Worm (Caenorhabditis elegans): ENCODE measurements around the gene K08E4.7.

K08E4.7 gene

DNA sequence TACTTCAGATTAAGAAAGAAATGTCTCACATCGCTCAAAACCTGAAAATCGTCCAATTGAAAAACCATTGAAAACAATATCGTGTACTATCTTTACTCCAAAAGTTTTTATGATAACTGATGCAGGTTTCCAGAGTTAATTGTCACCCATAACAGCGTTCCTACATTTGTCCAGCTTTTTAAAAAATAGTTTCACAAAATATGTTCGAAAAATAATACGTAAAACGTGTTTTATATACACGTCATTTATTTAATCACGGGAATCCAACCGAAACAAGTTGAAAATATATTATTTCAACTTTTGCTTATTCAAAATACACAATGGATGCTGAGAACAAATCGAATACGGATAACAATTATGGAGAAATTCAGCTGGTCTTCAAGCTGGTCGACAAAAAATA is at the start of gene K08E4.7:
TSS of gene K08E4.7 (plus strand) at position 301 of the 400 bp plus-strand sequence.
- TF ChIP-seq ztf-11 (tag; optimal IDR thresholded peaks at IDR 0.05) (no peak), nhr-28 (tag; optimal IDR thresholded peaks at IDR 0.05) (no peak), drap-1 (GFP tag; optimal IDR thresholded peaks at IDR 0.05) (no peak), ceh-39 (tag; optimal IDR thresholded peaks at IDR 0.05) (no peak), ham-2 (GFP tag; optimal IDR thresholded peaks at IDR 0.05) (no peak), nhr-2 (tag; optimal IDR thresholded peaks at IDR 0.05) (no peak), bed-3 (GFP tag; optimal IDR thresholded peaks at IDR 0.05) (no peak), elt-1 (tag; optimal IDR thresholded peaks at IDR 0.05; ENCODE audit: borderline replicate concordance, insufficient read depth) (no peak), tbx-8 (GFP tag; optimal IDR thresholded peaks at IDR 0.05) (no peak)

DNA sequence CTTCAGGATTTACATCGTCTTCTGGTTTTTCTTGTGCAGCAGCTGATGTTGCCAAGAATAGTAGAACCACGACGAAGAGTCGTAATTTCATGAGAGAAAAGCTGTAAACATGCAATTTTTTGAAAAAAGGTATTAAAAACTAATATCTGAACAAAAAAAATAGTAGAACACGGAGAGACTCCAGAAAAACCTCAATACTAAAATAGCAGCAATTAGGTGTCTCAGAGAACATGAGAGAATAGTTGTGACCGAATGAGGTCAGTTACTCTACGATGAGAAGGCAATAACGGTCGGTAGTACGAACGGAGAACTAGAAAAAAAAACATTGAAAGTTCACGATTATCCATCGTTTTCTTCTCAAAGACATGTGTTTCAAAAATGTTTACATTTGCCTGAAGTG is 46.5 kb upstream of the K08E4.7 start, which contains the start of gene tgn-38:
TSS of gene tgn-38 (minus strand) at position 101 of the 400 bp plus-strand sequence.
- TF ChIP-seq lin-32 (GFP tag; optimal IDR thresholded peaks at IDR 0.05): no peak
- no peak for TF ChIP-seq bed-3 (GFP tag; optimal IDR thresholded peaks at IDR 0.05)
- TF ChIP-seq unc-120 (tag; optimal IDR thresholded peaks at IDR 0.05; ENCODE audit: poor library complexity, severe bottlenecking): no peak
- TF ChIP-seq drap-1 (GFP tag; optimal IDR thresholded peaks at IDR 0.05): no peak
- no peak for TF ChIP-seq hlh-1 (tag; optimal IDR thresholded peaks at IDR 0.05)
- no peak for TF ChIP-seq blmp-1 (tag; optimal IDR thresholded peaks at IDR 0.05)
- no peak for TF ChIP-seq tbx-8 (GFP tag; optimal IDR thresholded peaks at IDR 0.05)
- TF ChIP-seq ceh-83 (GFP tag; optimal IDR thresholded peaks at IDR 0.05): no peak
- TF ChIP-seq snpc-4 (tag; optimal IDR thresholded peaks at IDR 0.05): no peak
- no peak for TF ChIP-seq cnd-1 (tag; optimal IDR thresholded peaks at IDR 0.05)
- TF ChIP-seq flh-1 (GFP tag; optimal IDR thresholded peaks at IDR 0.05): no peak

DNA sequence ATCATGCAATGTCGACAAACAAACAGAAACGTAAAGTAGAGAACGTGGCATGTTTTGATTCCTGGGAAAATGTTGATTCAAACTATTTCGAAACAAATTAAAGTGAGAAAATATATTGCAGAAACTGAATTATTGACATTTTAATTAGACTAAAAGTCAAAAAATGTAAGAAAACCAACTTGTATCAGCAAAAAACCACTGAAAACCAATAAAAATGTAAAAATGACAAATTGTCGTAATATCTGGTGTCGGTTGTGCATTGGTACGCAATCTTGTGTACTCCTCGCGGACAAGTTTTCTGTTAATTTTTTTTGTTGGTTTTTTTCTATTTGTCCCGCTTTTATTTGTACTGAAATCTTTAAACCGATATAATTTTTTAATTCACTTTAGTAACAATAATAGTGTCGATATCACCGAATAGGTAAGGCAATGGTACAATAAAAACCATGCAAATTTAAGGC is 45.8 kb upstream of the K08E4.7 start, which contains the start of gene T12G3.11:
TSS of gene T12G3.11 (minus strand) at position 51 of the 461 bp plus-strand sequence.
- no peak for TF ChIP-seq unc-62 (GFP tag; optimal IDR thresholded peaks at IDR 0.05)
- no peak for TF ChIP-seq pha-4 (tag; optimal IDR thresholded peaks at IDR 0.05)
- TF ChIP-seq unc-39 (tag; optimal IDR thresholded peaks at IDR 0.05): no peak
- TF ChIP-seq ces-1 (GFP tag; optimal IDR thresholded peaks at IDR 0.05): peak; percentile 14
- no peak for TF ChIP-seq drap-1 (GFP tag; optimal IDR thresholded peaks at IDR 0.05)
- TF ChIP-seq ceh-43 (GFP tag; optimal IDR thresholded peaks at IDR 0.05): no peak
- no peak for TF ChIP-seq hlh-1 (tag; optimal IDR thresholded peaks at IDR 0.05)
- no peak for TF ChIP-seq flh-1 (GFP tag; optimal IDR thresholded peaks at IDR 0.05)
- TF ChIP-seq bed-3 (GFP tag; optimal IDR thresholded peaks at IDR 0.05): no peak
- no peak for TF ChIP-seq mab-5 (tag; optimal IDR thresholded peaks at IDR 0.05)
- peak; percentile 52 for TF ChIP-seq lsy-2 (tag; optimal IDR thresholded peaks at IDR 0.05)
- no peak for TF ChIP-seq M03D4.4 (tag; optimal IDR thresholded peaks at IDR 0.05)
- no peak for TF ChIP-seq sem-2 (GFP tag; optimal IDR thresholded peaks at IDR 0.05)
- TF ChIP-seq lin-13 (tag; optimal IDR thresholded peaks at IDR 0.05): no peak
- TF ChIP-seq nhr-76 (tag; optimal IDR thresholded peaks at IDR 0.05): no peak
- no peak for TF ChIP-seq tbx-8 (GFP tag; optimal IDR thresholded peaks at IDR 0.05)
- no peak for TF ChIP-seq blmp-1 (tag; optimal IDR thresholded peaks at IDR 0.05)

DNA sequence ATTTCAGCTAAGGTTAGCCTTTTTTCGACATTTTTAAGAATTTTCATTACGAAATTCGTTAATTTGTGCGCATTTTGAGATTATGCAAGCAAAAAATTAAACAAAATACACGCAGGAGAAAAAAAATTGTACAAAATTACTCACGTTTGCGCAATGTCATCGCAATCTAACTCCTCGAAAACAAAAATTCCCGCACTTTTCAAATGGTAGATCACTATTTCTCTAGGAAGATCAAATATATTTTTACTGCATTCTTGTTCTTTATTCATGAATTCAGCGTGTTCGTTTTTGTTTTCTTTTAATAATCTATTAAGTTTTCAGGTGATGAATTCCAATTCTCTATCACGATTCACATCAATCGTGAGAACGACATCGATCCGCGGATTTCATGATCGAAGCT is 44.6 kb upstream of the K08E4.7 start, which contains the start of the genes T12G3.6 and mrpl-51:
TSS of gene T12G3.6 (minus strand) at position 269 of the 400 bp plus-strand sequence.
TSS of gene mrpl-51 (plus strand) at position 322 of the 400 bp plus-strand sequence.
- no peak for TF ChIP-seq cnd-1 (tag; optimal IDR thresholded peaks at IDR 0.05)
- no peak for TF ChIP-seq ceh-43 (GFP tag; optimal IDR thresholded peaks at IDR 0.05)
- no peak for TF ChIP-seq sptf-1 (tag; optimal IDR thresholded peaks at IDR 0.05)
- TF ChIP-seq nhr-2 (tag; optimal IDR thresholded peaks at IDR 0.05): no peak
- TF ChIP-seq hlh-1 (tag; optimal IDR thresholded peaks at IDR 0.05): no peak
- TF ChIP-seq zip-8 (tag; optimal IDR thresholded peaks at IDR 0.05): no peak
- TF ChIP-seq bed-3 (GFP tag; optimal IDR thresholded peaks at IDR 0.05): no peak
- TF ChIP-seq nhr-237 (tag; optimal IDR thresholded peaks at IDR 0.05): no peak

DNA sequence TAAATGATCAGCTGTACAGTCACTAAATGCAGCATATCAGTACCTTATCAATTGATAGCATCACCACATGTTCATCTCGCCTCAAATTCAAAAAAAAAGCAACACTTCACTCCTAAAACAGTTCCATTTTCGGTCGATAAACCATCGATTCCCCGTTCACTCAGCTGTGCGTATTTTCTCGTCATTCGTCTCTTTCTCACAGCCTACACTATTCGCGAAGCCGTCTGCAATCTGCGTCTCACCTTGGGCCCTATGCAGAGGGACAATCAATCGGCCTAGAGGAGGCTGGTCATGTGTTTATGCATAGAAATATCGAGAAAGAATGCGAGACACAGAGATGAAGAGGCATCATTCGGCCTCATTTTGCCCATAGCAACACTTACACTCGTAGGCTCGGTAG is 43.2 kb upstream of the K08E4.7 start:
- peak; percentile 31 for TF ChIP-seq sptf-1 (tag; optimal IDR thresholded peaks at IDR 0.05)
- no peak for TF ChIP-seq snpc-4 (tag; optimal IDR thresholded peaks at IDR 0.05)
- TF ChIP-seq mep-1 (tag; optimal IDR thresholded peaks at IDR 0.05): peak; percentile 65
- peak; percentile 79 for TF ChIP-seq nhr-237 (tag; optimal IDR thresholded peaks at IDR 0.05)
- TF ChIP-seq nhr-28 (tag; optimal IDR thresholded peaks at IDR 0.05): no peak
- no peak for TF ChIP-seq M03D4.4 (tag; optimal IDR thresholded peaks at IDR 0.05)
- no peak for TF ChIP-seq unc-39 (tag; optimal IDR thresholded peaks at IDR 0.05)
- TF ChIP-seq nhr-76 (tag; optimal IDR thresholded peaks at IDR 0.05): no peak
- no peak for TF ChIP-seq ztf-11 (tag; optimal IDR thresholded peaks at IDR 0.05)
- peak; percentile 81 for TF ChIP-seq mls-2 (tag; optimal IDR thresholded peaks at IDR 0.05)
- no peak for TF ChIP-seq ceh-43 (GFP tag; optimal IDR thresholded peaks at IDR 0.05)
- peak; percentile 11 for TF ChIP-seq elt-1 (tag; optimal IDR thresholded peaks at IDR 0.05; ENCODE audit: borderline replicate concordance, insufficient read depth)
- TF ChIP-seq lin-32 (GFP tag; optimal IDR thresholded peaks at IDR 0.05): no peak
- peak; percentile 55 for TF ChIP-seq ces-1 (GFP tag; optimal IDR thresholded peaks at IDR 0.05)
- TF ChIP-seq blmp-1 (tag; optimal IDR thresholded peaks at IDR 0.05): no peak
- TF ChIP-seq hlh-1 (tag; optimal IDR thresholded peaks at IDR 0.05): peak; percentile 76
- no peak for TF ChIP-seq flh-1 (GFP tag; optimal IDR thresholded peaks at IDR 0.05)
- TF ChIP-seq zip-8 (tag; optimal IDR thresholded peaks at IDR 0.05): no peak
- no peak for TF ChIP-seq bed-3 (GFP tag; optimal IDR thresholded peaks at IDR 0.05)
- peak; percentile 98 for TF ChIP-seq ceh-39 (tag; optimal IDR thresholded peaks at IDR 0.05)
- TF ChIP-seq nhr-2 (tag; optimal IDR thresholded peaks at IDR 0.05): peak; percentile 27
- no peak for TF ChIP-seq mab-5 (tag; optimal IDR thresholded peaks at IDR 0.05)
- peak; percentile 50 for TF ChIP-seq cnd-1 (tag; optimal IDR thresholded peaks at IDR 0.05)
- TF ChIP-seq elt-3 (tag; optimal IDR thresholded peaks at IDR 0.05): no peak
- TF ChIP-seq ham-2 (GFP tag; optimal IDR thresholded peaks at IDR 0.05): peak; percentile 65
- peak; percentile 32 for TF ChIP-seq tbx-8 (GFP tag; optimal IDR thresholded peaks at IDR 0.05)
- peak; percentile 37 for TF ChIP-seq drap-1 (GFP tag; optimal IDR thresholded peaks at IDR 0.05)
- peak; percentile 79 for TF ChIP-seq unc-62 (GFP tag; optimal IDR thresholded peaks at IDR 0.05)
- peak; percentile 68 for TF ChIP-seq unc-120 (tag; optimal IDR thresholded peaks at IDR 0.05; ENCODE audit: poor library complexity, severe bottlenecking)
- TF ChIP-seq sem-2 (GFP tag; optimal IDR thresholded peaks at IDR 0.05): no peak
- peak; percentile 58 for TF ChIP-seq lsy-2 (tag; optimal IDR thresholded peaks at IDR 0.05)
- no peak for TF ChIP-seq nhr-12 (tag; optimal IDR thresholded peaks at IDR 0.05)
- TF ChIP-seq pha-4 (tag; optimal IDR thresholded peaks at IDR 0.05): peak; percentile 90
- no peak for TF ChIP-seq ceh-83 (GFP tag; optimal IDR thresholded peaks at IDR 0.05)
